Worm (Caenorhabditis elegans) whole organism, young adult: ENCODE measurements around the gene srz-105.

ENCODE experiments used
- athp-1 ChIP-seq: sonication (generic microtip); optimal IDR thresholded peaks from 2 replicates; lab custom pipeline; 2017; ENCODE audit warnings: mild to moderate bottlenecking, missing genetic modification characterization, missing compliant biosample characterization
- cebp-1 ChIP-seq, 2 experiments: fragments of 200-800 bp in 1 of 2; sonication (Bioruptor generic) in 1 of 2; sonication (generic microtip) in 1 of 2; IDR thresholded peaks in 1 of 2; optimal IDR thresholded peaks in 1 of 2; 2 replicates each; pipeline versions ENCODE4 v1.3.6 to Lab custom; 2017 to 2022; ENCODE audit warnings: missing compliant biosample characterization in 2 of 2, missing genetic modification characterization in 2 of 2, mild to moderate bottlenecking in 1 of 2, missing genetic modification reagents in 1 of 2, moderate library complexity in 1 of 2
- dpl-1 ChIP-seq: fragments of 150-350 bp; optimal IDR thresholded peaks from 2 replicates; lab custom pipeline; 2014; ENCODE audit warnings: missing biosample characterization, missing genetic modification reagents, missing genetic modification characterization
- egrh-3 ChIP-seq: fragments of 200-800 bp; sonication (Bioruptor generic); IDR thresholded peaks from 2 replicates; pipeline ENCODE4 v1.3.6; 2022; ENCODE audit warnings: missing genetic modification reagents, missing genetic modification characterization, missing compliant biosample characterization
- hlh-12 ChIP-seq: sonication (generic microtip); optimal IDR thresholded peaks from 2 replicates; lab custom pipeline; 2016; ENCODE audit warnings: missing genetic modification characterization, missing compliant biosample characterization
- hmg-1.2 ChIP-seq: fragments of 200-800 bp; sonication (Bioruptor generic); IDR thresholded peaks from 2 replicates; pipeline ENCODE4 v1.3.6; 2022; ENCODE audit warnings: missing genetic modification reagents, missing genetic modification characterization, missing compliant biosample characterization
- nfyb-1 ChIP-seq: fragments of 200-800 bp; sonication (Bioruptor generic); IDR thresholded peaks from 2 replicates; pipeline ENCODE4 v1.3.6; 2022; ENCODE audit warnings: missing genetic modification reagents, missing genetic modification characterization, missing compliant biosample characterization
- nhr-179 ChIP-seq: sonication (generic microtip); optimal IDR thresholded peaks from 2 replicates; lab custom pipeline; 2016; ENCODE audit warnings: mild to moderate bottlenecking, missing genetic modification characterization, missing compliant biosample characterization
- snpc-1.3 ChIP-seq: sonication (generic microtip); optimal IDR thresholded peaks from 2 replicates; lab custom pipeline; 2017; ENCODE audit warnings: missing genetic modification characterization, mild to moderate bottlenecking, missing compliant biosample characterization, antibody characterized with exemption, moderate library complexity, missing genotype, missing genetic modification reagents; ENCODE audit not compliant: insufficient read depth

DNA sequence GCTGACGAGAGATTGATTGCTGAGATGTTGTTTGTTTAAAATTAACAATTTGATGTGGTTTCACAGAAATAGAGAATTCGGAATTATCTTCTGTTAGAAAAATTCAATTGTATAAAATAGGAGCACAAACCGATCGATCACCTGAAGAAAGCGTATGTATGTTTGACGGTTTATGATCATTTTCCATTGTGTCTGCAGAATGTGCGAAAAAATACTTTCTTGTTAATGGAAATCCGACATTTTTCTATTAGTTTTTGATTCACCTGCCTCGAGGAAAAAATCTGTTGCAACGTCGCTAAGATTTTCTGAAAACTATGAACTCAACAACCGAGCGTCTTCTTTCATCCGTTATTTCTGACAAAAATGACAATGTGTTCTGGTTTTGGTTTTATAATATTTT lies 12.0 kb downstream of the srz-105 start, which contains the start of gene C35D6.13:
- TF ChIP-seq dpl-1 (GFP tag; lab: Kevin White, UChicago): no peak
- TF ChIP-seq cebp-1 (GFP tag; IDR thresholded peaks at IDR 0.05; lab: Robert Waterston, UW): no peak
- TF ChIP-seq cebp-1 (tag; optimal IDR thresholded peaks at IDR 0.05; lab: Kevin White, UChicago): no peak
- no peak for TF ChIP-seq hmg-1.2 (GFP tag; lab: Robert Waterston, UW)
- no peak for TF ChIP-seq snpc-1.3 (tag; lab: Kevin White, UChicago)
- TF ChIP-seq athp-1 (tag; lab: Kevin White, UChicago): no peak
- no peak for TF ChIP-seq nhr-179 (tag; lab: Kevin White, UChicago)
- no peak for TF ChIP-seq egrh-3 (GFP tag; lab: Robert Waterston, UW)
- no peak for TF ChIP-seq nfyb-1
- no peak for TF ChIP-seq hlh-12 (tag; lab: Kevin White, UChicago)
